Fruit fly (Drosophila melanogaster): Measurements from ENCODE around the gene NO66.

NO66 gene

dm6 chrX:4322234-4323210 lies 3.3 kb downstream of the NO66 start, which contains the start of gene norpA (continued):
- TF ChIP-seq CG8359 (GFP tag; optimal IDR thresholded peaks at IDR 0.05; ENCODE audit: borderline replicate concordance) = no peak
- no peak for TF ChIP-seq corto (GFP tag; optimal IDR thresholded peaks at IDR 0.05)
- no peak for TF ChIP-seq Tbp (GFP tag; optimal IDR thresholded peaks at IDR 0.05)
- no peak for TF ChIP-seq kay (GFP tag; optimal IDR thresholded peaks at IDR 0.05)
- TF ChIP-seq CG7271 (tag; optimal IDR thresholded peaks at IDR 0.05) = no peak
- no peak for TF ChIP-seq CG1233 (GFP tag; optimal IDR thresholded peaks at IDR 0.05)
- TF ChIP-seq Atf3 (GFP tag; optimal IDR thresholded peaks at IDR 0.05) = no peak
- TF ChIP-seq CG3838 (GFP tag; optimal IDR thresholded peaks at IDR 0.05) = no peak
- no peak for TF ChIP-seq ap (GFP tag; IDR thresholded peaks at IDR 0.05)
- TF ChIP-seq Ssrp (tag; optimal IDR thresholded peaks at IDR 0.05) = no peak
- no peak for TF ChIP-seq ttk (GFP tag; IDR thresholded peaks at IDR 0.05)
- TF ChIP-seq pzg (GFP tag; optimal IDR thresholded peaks at IDR 0.05) = peak; percentile 84
- no peak for TF ChIP-seq exex (tag; optimal IDR thresholded peaks at IDR 0.05)
- no peak for TF ChIP-seq Dip3 (GFP tag; optimal IDR thresholded peaks at IDR 0.05)
- TF ChIP-seq cato (GFP tag; optimal IDR thresholded peaks at IDR 0.05; ENCODE audit: borderline replicate concordance) = no peak
- no peak for TF ChIP-seq ro (GFP tag; IDR thresholded peaks at IDR 0.05)
- TF ChIP-seq org-1 (GFP tag; optimal IDR thresholded peaks at IDR 0.05) = no peak
- peak; percentile 46 for TF ChIP-seq CG30403 (GFP tag; optimal IDR thresholded peaks at IDR 0.05)
- TF ChIP-seq rib (GFP tag; IDR thresholded peaks at IDR 0.05) = peak; percentile 56; the same call in 1 of the 2 replicates
- TF ChIP-seq Rx (GFP tag; IDR thresholded peaks at IDR 0.05) = no peak
- TF ChIP-seq vvl (GFP tag; IDR thresholded peaks at IDR 0.05) = peak; percentile 16; the same call in 1 of the 2 replicates
- TF ChIP-seq Fer1 (GFP tag; optimal IDR thresholded peaks at IDR 0.05) = peak; percentile 23
- TF ChIP-seq CG3995 (GFP tag; optimal IDR thresholded peaks at IDR 0.05) = peak; percentile 12
- no peak for TF ChIP-seq CG14441 (GFP tag; IDR thresholded peaks at IDR 0.05)
- TF ChIP-seq CG8478 (optimal IDR thresholded peaks at IDR 0.05) = no peak
- no peak for TF ChIP-seq E2f1 (GFP tag; IDR thresholded peaks at IDR 0.05)
- TF ChIP-seq maf-S (GFP tag; optimal IDR thresholded peaks at IDR 0.05) = no peak
- TF ChIP-seq pita (GFP tag; optimal IDR thresholded peaks at IDR 0.05) = peak; percentile 67
- TF ChIP-seq stc (GFP tag; IDR thresholded peaks at IDR 0.05) = no peak; the same call in 1 of the 2 replicates
- TF ChIP-seq MBD-R2 (GFP tag; IDR thresholded peaks at IDR 0.05) = peak; percentile 23; the same call in 1 of the 2 replicates
- TF ChIP-seq p53 (GFP tag; optimal IDR thresholded peaks at IDR 0.05) = no peak
- peak; percentile 48 for TF ChIP-seq Sox102F (GFP tag; optimal IDR thresholded peaks at IDR 0.05)
- TF ChIP-seq CG7786 (GFP tag; optimal IDR thresholded peaks at IDR 0.05) = no peak
- peak; percentile 86 for TF ChIP-seq Med (GFP tag)
- peak; percentile 45 for TF ChIP-seq CG2116 (GFP tag; optimal IDR thresholded peaks at IDR 0.05)
- TF ChIP-seq CG32772 (GFP tag; IDR thresholded peaks at IDR 0.05) = no peak
- peak; percentile 25 for TF ChIP-seq PHDP (tag; optimal IDR thresholded peaks at IDR 0.05)
- TF ChIP-seq MTF-1 (GFP tag; optimal IDR thresholded peaks at IDR 0.05; ENCODE audit: borderline replicate concordance) = no peak
- peak; percentile 60 for TF ChIP-seq CG9932 (GFP tag; IDR thresholded peaks at IDR 0.05)
- TF ChIP-seq emc (GFP tag; optimal IDR thresholded peaks at IDR 0.05) = no peak
- TF ChIP-seq CG2129 (GFP tag; IDR thresholded peaks at IDR 0.05; ENCODE audit: partially characterized antibody) = peak; percentile 70; the same call in 1 of the 2 replicates
- no peak for TF ChIP-seq fu2 (GFP tag; optimal IDR thresholded peaks at IDR 0.05)
- peak; percentile 14 for TF ChIP-seq CG17829 (tag; optimal IDR thresholded peaks at IDR 0.05)
- no peak for TF ChIP-seq zfh2 (GFP tag; optimal IDR thresholded peaks at IDR 0.05)
- TF ChIP-seq B-H1 (GFP tag; IDR thresholded peaks at IDR 0.05) = no peak
- peak; percentile 11 for TF ChIP-seq CG8924 (tag; optimal IDR thresholded peaks at IDR 0.05)
- TF ChIP-seq nom (GFP tag; optimal IDR thresholded peaks at IDR 0.05) = peak; percentile 51
- peak; percentile 1 for TF ChIP-seq CG7839 (tag; optimal IDR thresholded peaks at IDR 0.05)
- peak; percentile 35 for TF ChIP-seq en (GFP tag; optimal IDR thresholded peaks at IDR 0.05)
- no peak for TF ChIP-seq Lpt (GFP tag; optimal IDR thresholded peaks at IDR 0.05)

Measured in whole organism, embryonic.